Fruit fly (Drosophila melanogaster): ENCODE data around the gene betaTub97EF.

betaTub97EF gene

dm6 chr3R:27920883-27921282 is 67.3 kb downstream of the betaTub97EF start, which contains the start of gene CG12259 (continued):
- TF ChIP-seq ATbp (GFP tag; optimal IDR thresholded peaks at IDR 0.05) (peak; percentile 7), Sry-β (GFP tag; optimal IDR thresholded peaks at IDR 0.05) (peak; percentile 48), gsb-n (tag; optimal IDR thresholded peaks at IDR 0.05) (peak; percentile 12), CG17385 (GFP tag; optimal IDR thresholded peaks at IDR 0.05) (peak; percentile 21), Nf-YC (tag; optimal IDR thresholded peaks at IDR 0.05) (peak; percentile 12), tio (GFP tag; optimal IDR thresholded peaks at IDR 0.05) (no peak), CG7372 (GFP tag; IDR thresholded peaks at IDR 0.05) (no peak), CG9797 (GFP tag; optimal IDR thresholded peaks at IDR 0.05) (peak; percentile 35), CG6254 (GFP tag; optimal IDR thresholded peaks at IDR 0.05) (no peak), CG13287 (GFP tag; IDR thresholded peaks at IDR 0.05; ENCODE audit: partially characterized antibody) (0 out of 2 replicates have a peak, but pooled peaks have one; percentile 25), CG17829 (tag; optimal IDR thresholded peaks at IDR 0.05) (peak; percentile 14), kni (GFP tag; optimal IDR thresholded peaks at IDR 0.05) (no peak), Gsc (GFP tag; IDR thresholded peaks at IDR 0.05) (no peak), trem (tag; optimal IDR thresholded peaks at IDR 0.05) (peak; percentile 43), MESR4 (GFP tag; optimal IDR thresholded peaks at IDR 0.05) (peak; percentile 25), lilli (GFP tag; optimal IDR thresholded peaks at IDR 0.05) (no peak), Ets65A (GFP tag) (no peak), ac (GFP tag; optimal IDR thresholded peaks at IDR 0.05) (no peak), YL-1 (GFP tag; optimal IDR thresholded peaks at IDR 0.05) (peak; percentile 13), CG2678 (tag; optimal IDR thresholded peaks at IDR 0.05) (peak; percentile 34), ash1 (GFP tag; optimal IDR thresholded peaks at IDR 0.05) (no peak)

- peak; percentile 26 for TF ChIP-seq CG13775 (GFP tag; optimal IDR thresholded peaks at IDR 0.05)
- no peak for TF ChIP-seq pros (GFP tag; optimal IDR thresholded peaks at IDR 0.05)
- TF ChIP-seq CG9932 (GFP tag; IDR thresholded peaks at IDR 0.05) = no peak
- TF ChIP-seq Deaf1 (tag; optimal IDR thresholded peaks at IDR 0.05) = no peak
- TF ChIP-seq CG8281 (tag; optimal IDR thresholded peaks at IDR 0.05) = no peak
- TF ChIP-seq CG14667 (GFP tag; IDR thresholded peaks at IDR 0.05) = no peak
- TF ChIP-seq schlank (tag; optimal IDR thresholded peaks at IDR 0.05) = no peak
- peak; percentile 53 for TF ChIP-seq Fer1 (GFP tag; optimal IDR thresholded peaks at IDR 0.05)
- TF ChIP-seq nau (GFP tag; optimal IDR thresholded peaks at IDR 0.05) = no peak
- no peak for TF ChIP-seq Chrac-16 (GFP tag; optimal IDR thresholded peaks at IDR 0.05)
- no peak for TF ChIP-seq unc-4 (GFP tag; IDR thresholded peaks at IDR 0.05; ENCODE audit: partially characterized antibody)
- no peak for TF ChIP-seq az2 (GFP tag; optimal IDR thresholded peaks at IDR 0.05)
- no peak for TF ChIP-seq slou (GFP tag; optimal IDR thresholded peaks at IDR 0.05)
- TF ChIP-seq CG8478 (optimal IDR thresholded peaks at IDR 0.05) = no peak
- TF ChIP-seq HmgD (GFP tag; optimal IDR thresholded peaks at IDR 0.05) = no peak
- TF ChIP-seq CG17359 (tag; optimal IDR thresholded peaks at IDR 0.05) = peak; percentile 26
- TF ChIP-seq Gug (GFP tag; IDR thresholded peaks at IDR 0.05) = no peak
- no peak for TF ChIP-seq emc (GFP tag; optimal IDR thresholded peaks at IDR 0.05)
- no peak for TF ChIP-seq Scr (GFP tag; IDR thresholded peaks at IDR 0.05; ENCODE audit: partially characterized antibody)
- TF ChIP-seq CG1024 (GFP tag; IDR thresholded peaks at IDR 0.05) = no peak
- no peak for TF ChIP-seq gsb (GFP tag; IDR thresholded peaks at IDR 0.05)
- no peak for TF ChIP-seq Gsc (GFP tag; IDR thresholded peaks at IDR 0.05)
- TF ChIP-seq CG11456 (GFP tag; IDR thresholded peaks at IDR 0.05) = no peak
- TF ChIP-seq CG3281 (GFP tag; optimal IDR thresholded peaks at IDR 0.05) = peak; percentile 16
- TF ChIP-seq bigmax (GFP tag; optimal IDR thresholded peaks at IDR 0.05) = no peak
- no peak for TF ChIP-seq org-1 (GFP tag; optimal IDR thresholded peaks at IDR 0.05)
- TF ChIP-seq CG11504 (tag; optimal IDR thresholded peaks at IDR 0.05) = peak; percentile 90
- no peak for TF ChIP-seq Oaz (GFP tag; IDR thresholded peaks at IDR 0.05)
- 0 out of 2 replicates have a peak, but pooled peaks have one; percentile 27 for TF ChIP-seq CG6689 (GFP tag; IDR thresholded peaks at IDR 0.05)
- TF ChIP-seq CG2875 (GFP tag; optimal IDR thresholded peaks at IDR 0.05) = no peak
- TF ChIP-seq CG11085 (GFP tag; IDR thresholded peaks at IDR 0.05) = no peak
- TF ChIP-seq NFAT (GFP tag; IDR thresholded peaks at IDR 0.05) = no peak
Observed at dm6 chr3R:27919385-27919789, 68.8 kb downstream of the betaTub97EF start, which contains the start of gene Boh1. TSS of gene Boh1 (minus strand) at chr3R:27919460.
